Fruit fly (Drosophila melanogaster) whole organism, embryonic: ENCODE data around the gene Psn.
A peak's percentile ranks its signal among the peaks of the same experiment; 100 is the strongest.

ENCODE experiments used
- Abd-B ChIP-seq: fragments of 200-800 bp; sonication (Bioruptor generic); optimal IDR thresholded peaks from 2 replicates; lab custom pipeline; 2018; ENCODE audit warnings: missing biosample characterization, mild to moderate bottlenecking, missing genetic modification characterization, moderate library complexity
- Atf3 ChIP-seq: fragments of 200-800 bp; sonication (Bioruptor generic); optimal IDR thresholded peaks from 3 replicates; lab custom pipeline; 2016; ENCODE audit warnings: missing biosample characterization, missing genetic modification characterization
- C15 ChIP-seq: fragments of 200-800 bp; sonication (Bioruptor generic); IDR thresholded peaks from 3 replicates; pipeline ENCODE4 v1.3.6; 2022; ENCODE audit warnings: missing biosample characterization, missing genetic modification characterization
- CG10147 ChIP-seq: fragments of 200-800 bp; sonication (Bioruptor generic); optimal IDR thresholded peaks from 2 replicates; lab custom pipeline; 2019; ENCODE audit warnings: missing biosample characterization, mild to moderate bottlenecking, missing genetic modification characterization, moderate library complexity
- CG10366 ChIP-seq: fragments of 200-800 bp; sonication (Bioruptor generic); IDR thresholded peaks from 2 replicates; pipeline ENCODE4 v1.3.6; 2022; ENCODE audit warnings: missing biosample characterization, missing genetic modification characterization
- CG12071 ChIP-seq: fragments of 200-800 bp; sonication (Bioruptor generic); optimal IDR thresholded peaks from 3 replicates; lab custom pipeline; 2018; ENCODE audit warnings: missing biosample characterization, mild to moderate bottlenecking, missing genetic modification characterization
- CG13624 ChIP-seq: fragments of 200-800 bp; sonication (Bioruptor generic); optimal IDR thresholded peaks from 2 replicates; lab custom pipeline; 2016; ENCODE audit warnings: missing biosample characterization, missing genetic modification characterization
- CG14710 ChIP-seq: fragments of 200-800 bp; sonication (Bioruptor generic); optimal IDR thresholded peaks from 3 replicates; lab custom pipeline; 2019; ENCODE audit warnings: missing biosample characterization, mild to moderate bottlenecking, missing genetic modification characterization, moderate library complexity
- CG14860 ChIP-seq: fragments of 200-800 bp; sonication (Bioruptor generic); IDR thresholded peaks from 3 replicates; pipeline ENCODE4 v1.3.6; 2022; ENCODE audit warnings: missing biosample characterization, missing genetic modification characterization; ENCODE audit not compliant: partially characterized antibody
- CG15073 ChIP-seq: fragments of 200-800 bp; sonication (Bioruptor generic); optimal IDR thresholded peaks from 2 replicates; lab custom pipeline; 2016; ENCODE audit warnings: missing biosample characterization, missing genetic modification characterization
- CG15269 ChIP-seq: fragments of 200-800 bp; sonication (Bioruptor generic); optimal IDR thresholded peaks from 2 replicates; lab custom pipeline; 2018; ENCODE audit warnings: missing biosample characterization, mild to moderate bottlenecking, missing genetic modification characterization, moderate library complexity
- CG16815 ChIP-seq: fragments of 200-800 bp; sonication (Bioruptor generic); optimal IDR thresholded peaks from 3 replicates; lab custom pipeline; 2017; ENCODE audit warnings: missing biosample characterization, mild to moderate bottlenecking, missing genetic modification characterization
- CG16863 ChIP-seq: fragments of 200-800 bp; sonication (Bioruptor generic); optimal IDR thresholded peaks from 3 replicates; lab custom pipeline; 2016; ENCODE audit warnings: missing biosample characterization, missing genetic modification characterization
- CG2116 ChIP-seq: fragments of 200-800 bp; sonication (Bioruptor generic); optimal IDR thresholded peaks from 3 replicates; lab custom pipeline; 2018; ENCODE audit warnings: missing biosample characterization, mild to moderate bottlenecking, missing genetic modification characterization
- CG31441 ChIP-seq: fragments of 200-800 bp; sonication (Bioruptor generic); IDR thresholded peaks from 2 replicates; pipeline ENCODE4 v1.3.6; 2022; ENCODE audit warnings: missing biosample characterization, missing genetic modification characterization
- CG7928 ChIP-seq: fragments of 200-800 bp; sonication (Bioruptor generic); optimal IDR thresholded peaks from 2 replicates; lab custom pipeline; 2017; ENCODE audit warnings: missing biosample characterization, mild to moderate bottlenecking, missing genetic modification characterization
- CG8089 ChIP-seq: fragments of 200-800 bp; sonication (Bioruptor generic); optimal IDR thresholded peaks from 3 replicates; lab custom pipeline; 2016; ENCODE audit warnings: missing biosample characterization, missing genetic modification characterization
- CG8765 ChIP-seq: fragments of 200-800 bp; sonication (Bioruptor generic); IDR thresholded peaks from 2 replicates; pipeline ENCODE4 v1.3.6; 2022; ENCODE audit warnings: missing biosample characterization, missing genetic modification characterization
- CG8924 ChIP-seq: fragments of 200-800 bp; optimal IDR thresholded peaks from 3 replicates; lab custom pipeline; 2019; ENCODE audit warnings: missing biosample characterization, mild to moderate bottlenecking, missing genetic modification characterization, moderate library complexity
- Dad ChIP-seq: fragments of 200-800 bp; sonication (Bioruptor generic); optimal IDR thresholded peaks from 3 replicates; lab custom pipeline; 2016; ENCODE audit warnings: missing biosample characterization, missing genetic modification characterization
- Dbx ChIP-seq: fragments of 200-800 bp; sonication (Bioruptor generic); IDR thresholded peaks from 3 replicates; pipeline ENCODE4 v1.3.6; 2022; ENCODE audit warnings: missing biosample characterization, missing genetic modification characterization
- E2f2 ChIP-seq: fragments of 200-800 bp; sonication (Bioruptor generic); IDR thresholded peaks from 2 replicates; pipeline ENCODE4 v1.3.6; 2022; ENCODE audit warnings: missing biosample characterization, missing genetic modification characterization
- ERR ChIP-seq: fragments of 200-800 bp; sonication (Bioruptor generic); optimal IDR thresholded peaks from 2 replicates; lab custom pipeline; 2016; ENCODE audit warnings: missing biosample characterization, missing genetic modification characterization
- Ets65A ChIP-seq: fragments of 200-800 bp; sonication (Bioruptor generic); peaks from one replicate; lab custom pipeline; 2016; ENCODE audit warnings: missing biosample characterization, missing genetic modification characterization
- H2.0 ChIP-seq: fragments of 200-800 bp; sonication (Bioruptor generic); IDR thresholded peaks from 2 replicates; pipeline ENCODE4 v1.3.6; 2022; ENCODE audit warnings: missing biosample characterization, missing genetic modification characterization
- Med ChIP-seq: fragments of 200-800 bp; sonication (Bioruptor generic); peaks from one replicate; lab custom pipeline; 2016; ENCODE audit warnings: missing biosample characterization, missing genetic modification characterization, mild to moderate bottlenecking, inconsistent platforms, moderate library complexity
- NC2α ChIP-seq: fragments of 200-800 bp; sonication (Bioruptor generic); optimal IDR thresholded peaks from 2 replicates; lab custom pipeline; 2016; ENCODE audit warnings: missing biosample characterization, missing genetic modification characterization
- NC2β ChIP-seq: fragments of 200-800 bp; sonication (Bioruptor generic); optimal IDR thresholded peaks from 2 replicates; lab custom pipeline; 2016; ENCODE audit warnings: missing biosample characterization, missing genetic modification characterization
- Ptx1 ChIP-seq: fragments of 200-800 bp; sonication (Bioruptor generic); IDR thresholded peaks from 2 replicates; pipeline ENCODE4 v1.3.6; 2022; ENCODE audit warnings: missing biosample characterization, missing genetic modification characterization
- Spps ChIP-seq: fragments of 200-800 bp; sonication (Bioruptor generic); optimal IDR thresholded peaks from 2 replicates; lab custom pipeline; 2018; ENCODE audit warnings: missing biosample characterization, mild to moderate bottlenecking, missing genetic modification characterization
- Taf1 ChIP-seq: fragments of 200-800 bp; sonication (Bioruptor generic); IDR thresholded peaks from 2 replicates; pipeline ENCODE4 v1.3.6; 2022; ENCODE audit warnings: missing biosample characterization, missing genetic modification characterization
- Vsx1 ChIP-seq: fragments of 200-800 bp; sonication (Bioruptor generic); optimal IDR thresholded peaks from 2 replicates; lab custom pipeline; 2017; ENCODE audit warnings: missing biosample characterization, mild to moderate bottlenecking, missing genetic modification characterization, missing genetic modification reagents
- bcd ChIP-seq: fragments of 200-800 bp; sonication (Bioruptor generic); optimal IDR thresholded peaks from 2 replicates; lab custom pipeline; 2017; ENCODE audit warnings: missing biosample characterization, mild to moderate bottlenecking, missing genetic modification characterization
- bsh ChIP-seq, 2 experiments: fragments of 200-800 bp; sonication (Bioruptor generic); optimal IDR thresholded peaks; 2 replicates each; lab custom pipeline; 2017 to 2018; ENCODE audit warnings: mild to moderate bottlenecking in 2 of 2, missing biosample characterization in 2 of 2, missing genetic modification characterization in 2 of 2, moderate library complexity in 1 of 2
- caup ChIP-seq: fragments of 200-800 bp; sonication (Bioruptor generic); optimal IDR thresholded peaks from 3 replicates; lab custom pipeline; 2017; ENCODE audit warnings: missing biosample characterization, mild to moderate bottlenecking, missing genetic modification characterization, moderate library complexity; ENCODE audit not compliant: severe bottlenecking
- chif ChIP-seq, 2 experiments: fragments of 200-800 bp; sonication (Bioruptor generic); optimal IDR thresholded peaks; 3 replicates each; lab custom pipeline; 2016; ENCODE audit warnings: missing biosample characterization in 2 of 2, missing genetic modification characterization in 2 of 2
- disco-r ChIP-seq: fragments of 200-800 bp; sonication (Bioruptor generic); optimal IDR thresholded peaks from 2 replicates; lab custom pipeline; 2016; ENCODE audit warnings: missing biosample characterization, missing genetic modification characterization
- dm ChIP-seq: fragments of 200-800 bp; sonication (Bioruptor generic); optimal IDR thresholded peaks from 3 replicates; lab custom pipeline; 2016; ENCODE audit warnings: missing biosample characterization, missing genetic modification characterization
- dpn ChIP-seq, 2 experiments: fragments of 200-800 bp; sonication (Bioruptor generic); optimal IDR thresholded peaks; 3 replicates each; lab custom pipeline; 2016; ENCODE audit warnings: missing biosample characterization in 2 of 2, missing genetic modification characterization in 2 of 2
- ftz-f1 ChIP-seq: fragments of 200-800 bp; sonication (Bioruptor generic); optimal IDR thresholded peaks from 2 replicates; lab custom pipeline; 2016; ENCODE audit warnings: missing biosample characterization, missing genetic modification characterization
- klu ChIP-seq: fragments of 200-800 bp; sonication (Bioruptor generic); IDR thresholded peaks from 2 replicates; pipeline ENCODE4 v1.3.6; 2022; ENCODE audit warnings: missing biosample characterization, missing genetic modification characterization
- lola ChIP-seq, 3 experiments: fragments of >200 bp in 2 of 3; fragments of 200-800 bp in 1 of 3; sonication (Bioruptor generic) in 1 of 3; optimal IDR thresholded peaks; 2 replicates each; lab custom pipeline; 2017 to 2019; ENCODE audit warnings: missing biosample characterization in 3 of 3, missing genetic modification characterization in 3 of 3, mild to moderate bottlenecking in 1 of 3, moderate library complexity in 1 of 3
- peb ChIP-seq: fragments of 200-800 bp; sonication (Bioruptor generic); IDR thresholded peaks from 2 replicates; pipeline ENCODE4 v1.3.6; 2022; ENCODE audit warnings: missing biosample characterization, missing genetic modification characterization
- pfk ChIP-seq: fragments of 200-800 bp; sonication (Bioruptor generic); optimal IDR thresholded peaks from 2 replicates; lab custom pipeline; 2018; ENCODE audit warnings: missing biosample characterization, mild to moderate bottlenecking, missing genetic modification characterization, moderate library complexity
- ro ChIP-seq: fragments of 200-800 bp; sonication (Bioruptor generic); IDR thresholded peaks from 2 replicates; pipeline ENCODE4 v1.3.6; 2022; ENCODE audit warnings: missing biosample characterization, missing genetic modification characterization
- toy ChIP-seq: fragments of 200-800 bp; sonication (Bioruptor generic); IDR thresholded peaks from 2 replicates; pipeline ENCODE4 v1.3.6; 2022; ENCODE audit warnings: missing biosample characterization, missing genetic modification characterization
- usp ChIP-seq: fragments of >200 bp; optimal IDR thresholded peaks from 2 replicates; lab custom pipeline; 2017; ENCODE audit warnings: missing biosample characterization, missing genetic modification characterization
- vfl ChIP-seq: fragments of 200-800 bp; sonication (Bioruptor generic); optimal IDR thresholded peaks from 2 replicates; lab custom pipeline; 2016; ENCODE audit warnings: missing biosample characterization, missing genetic modification characterization
- z ChIP-seq: fragments of 200-800 bp; sonication (Bioruptor generic); IDR thresholded peaks from 3 replicates; pipeline ENCODE4 v1.3.6; 2022; ENCODE audit warnings: missing biosample characterization, missing genetic modification characterization

Gene Psn

DNA sequence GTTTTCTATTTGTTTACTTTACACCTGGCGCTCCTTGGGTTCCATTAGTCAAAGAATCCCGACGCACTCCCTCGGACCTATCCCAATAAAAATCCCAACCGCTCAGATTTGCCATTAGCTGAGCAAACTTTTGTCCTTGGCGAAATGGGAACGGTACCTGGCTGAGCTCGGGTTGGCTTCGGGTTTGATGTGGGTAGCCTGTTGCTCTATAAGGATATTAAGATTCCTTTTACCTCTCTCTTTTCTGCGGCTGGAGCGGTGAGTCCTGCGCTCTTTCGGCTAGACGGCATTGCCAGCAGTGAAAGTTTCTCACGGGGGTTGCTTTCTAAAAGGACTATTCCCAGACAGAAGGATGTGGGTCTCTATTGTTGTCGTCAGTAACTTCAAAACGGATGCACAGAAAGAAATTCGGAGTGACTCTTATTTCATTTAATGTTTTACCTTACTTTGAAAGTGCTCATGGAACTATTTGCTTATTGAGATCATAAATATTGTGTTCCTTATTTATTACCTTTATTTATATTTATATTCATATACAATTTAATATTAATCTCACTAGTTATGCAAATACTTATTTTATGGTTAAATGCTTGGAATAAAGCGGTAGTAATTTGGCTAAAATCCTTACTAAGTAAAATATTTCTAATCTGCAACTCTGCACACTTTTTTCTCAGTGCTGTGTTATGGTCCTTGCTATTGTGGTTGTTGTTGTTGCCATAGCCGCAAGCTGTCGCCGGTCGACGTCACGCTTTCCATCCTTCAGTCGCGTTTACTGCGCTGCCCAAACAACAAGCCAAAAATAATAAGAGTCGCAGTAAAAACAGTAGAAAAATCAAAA, 9.6 kb downstream of the Psn start, which contains the start of gene CG5910 (continued):
- TF ChIP-seq usp (GFP tag; lab: Kevin White, UChicago): no peak
- peak; percentile 58 for TF ChIP-seq CG7928
- no peak for TF ChIP-seq pfk
- TF ChIP-seq CG15269 (tag; lab: Kevin White, UChicago): peak; percentile 90
- TF ChIP-seq CG8924 (tag; lab: Kevin White, UChicago): peak; percentile 95
- no peak for TF ChIP-seq Vsx1
- peak; percentile 8 for TF ChIP-seq CG16863 (GFP tag; lab: Kevin White, UChicago)
- no peak for TF ChIP-seq ERR
- peak; percentile 68; the same call in 1 of the 2 replicates for TF ChIP-seq ro (GFP tag; lab: Robert Waterston, UW)
- TF ChIP-seq CG13624 (GFP tag; lab: Kevin White, UChicago): peak; percentile 16
- peak; percentile 37; the same call in 1 of the 2 replicates for TF ChIP-seq E2f2
- TF ChIP-seq Dad (GFP tag; lab: Kevin White, UChicago): no peak
- TF ChIP-seq dm: no peak
- TF ChIP-seq chif (GFP tag; optimal IDR thresholded peaks at IDR 0.05; lab: Kevin White, UChicago): peak in 1 of 2 experiments; percentile 3
- no peak for TF ChIP-seq CG15073
- peak; percentile 64 for TF ChIP-seq Med
- TF ChIP-seq peb (GFP tag; lab: Robert Waterston, UW): peak; percentile 50; the same call in 1 of the 2 replicates
- TF ChIP-seq C15 (GFP tag; lab: Robert Waterston, UW): 0 out of 3 replicates have a peak, but pooled peaks have one; percentile 55
- TF ChIP-seq ftz-f1 (GFP tag; lab: Kevin White, UChicago): no peak
- peak; percentile 90 for TF ChIP-seq bcd
- TF ChIP-seq CG16815: peak; percentile 81
- TF ChIP-seq vfl: no peak
- peak; percentile 2 for TF ChIP-seq CG8089 (GFP tag; lab: Kevin White, UChicago)
- TF ChIP-seq lola (GFP tag; optimal IDR thresholded peaks at IDR 0.05; lab: Kevin White, UChicago): peak in 1 of 3 experiments; percentile 93
- peak; percentile 67 for TF ChIP-seq Taf1
- peak; percentile 88 for TF ChIP-seq Dbx (GFP tag; lab: Robert Waterston, UW)
- TF ChIP-seq Atf3 (GFP tag; lab: Kevin White, UChicago): peak; percentile 1
- TF ChIP-seq dpn (GFP tag; optimal IDR thresholded peaks at IDR 0.05; lab: Kevin White, UChicago): peak; percentile 46 to 85
- peak; percentile 78 for TF ChIP-seq Spps
- TF ChIP-seq NC2β (GFP tag; lab: Kevin White, UChicago): no peak
- no peak for TF ChIP-seq z (GFP tag; lab: Robert Waterston, UW)
- peak; percentile 36; the same call in 1 of the 2 replicates for TF ChIP-seq toy (GFP tag; lab: Robert Waterston, UW)
- TF ChIP-seq Ets65A: peak; percentile 84
- TF ChIP-seq caup (GFP tag; lab: Kevin White, UChicago): peak; percentile 91
- TF ChIP-seq Abd-B: peak; percentile 89
- peak; percentile 54 for TF ChIP-seq CG2116 (GFP tag; lab: Kevin White, UChicago)
- TF ChIP-seq CG12071: no peak
- peak; percentile 25 to 89 for TF ChIP-seq bsh (GFP tag; optimal IDR thresholded peaks at IDR 0.05; lab: Kevin White, UChicago)
- peak; percentile 66 for TF ChIP-seq CG10366 (GFP tag; lab: Robert Waterston, UW)
- TF ChIP-seq CG14860 (GFP tag; lab: Robert Waterston, UW): no peak
- TF ChIP-seq disco-r (GFP tag; lab: Kevin White, UChicago): no peak
- TF ChIP-seq CG8765 (GFP tag; lab: Robert Waterston, UW): 0 out of 2 replicates have a peak, but pooled peaks have one; percentile 39
- peak; percentile 83 for TF ChIP-seq Ptx1
- peak; percentile 96 for TF ChIP-seq CG10147
- no peak for TF ChIP-seq NC2α (GFP tag; lab: Kevin White, UChicago)
- peak; percentile 95 for TF ChIP-seq CG31441 (GFP tag; lab: Robert Waterston, UW)
- TF ChIP-seq H2.0 (GFP tag; lab: Robert Waterston, UW): peak; percentile 64
- TF ChIP-seq klu (GFP tag; lab: Robert Waterston, UW): peak; percentile 72
- TF ChIP-seq CG14710 (tag; lab: Kevin White, UChicago): peak; percentile 93
